Worm (Caenorhabditis elegans): ENCODE results near the gene fbxb-25.

Gene fbxb-25

DNA sequence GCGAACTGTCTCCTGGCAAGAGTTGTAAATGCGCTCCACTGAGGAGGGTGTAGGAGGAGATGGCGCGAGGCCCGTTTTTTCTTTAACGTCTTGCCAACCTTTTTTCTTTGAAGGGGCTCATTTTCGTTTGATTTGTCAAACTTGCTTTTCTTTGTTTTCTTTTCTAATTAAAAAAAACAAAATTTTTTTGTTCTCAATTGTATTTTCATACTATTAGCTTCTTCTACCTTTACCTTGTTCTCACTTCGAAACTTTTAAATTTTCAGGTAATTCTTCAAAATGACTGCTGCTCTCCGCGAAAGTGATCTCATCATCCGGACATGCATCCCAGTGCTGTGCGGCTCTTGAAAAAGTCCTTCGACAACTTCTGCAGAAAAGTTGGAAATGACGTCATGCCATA is 26.1 kb downstream of the fbxb-25 start, which contains the start of gene fbxa-184:
Gene fbxa-184, plus strand, starts transcription at position 301 of the 400 bp plus-strand sequence.
- TF ChIP-seq ceh-91 (GFP tag; IDR thresholded peaks at IDR 0.05) (no peak), aptf-2 (GFP tag; conservative IDR thresholded peaks at IDR 0.05) (peak; percentile 81)

DNA sequence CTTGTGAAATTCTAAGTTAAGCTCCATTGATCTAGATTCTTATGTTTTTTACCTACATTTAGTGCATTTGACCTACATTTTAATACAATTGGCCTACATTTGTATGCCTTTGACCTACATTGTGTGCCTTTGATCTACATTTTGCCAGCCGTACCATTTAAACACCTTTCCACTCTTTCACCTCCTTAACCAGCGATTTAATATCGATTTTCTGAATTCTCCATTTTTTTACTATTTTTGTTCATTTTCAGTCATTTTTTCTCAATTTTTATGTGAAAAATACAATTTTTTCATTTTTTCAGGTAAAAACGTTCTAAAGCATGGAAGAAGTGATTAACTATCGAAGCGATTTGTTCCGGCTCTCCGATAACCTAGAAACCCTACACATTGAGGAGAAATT is 29.1 kb downstream of the fbxb-25 start, which contains the start of gene btb-7:
Gene btb-7, plus strand, starts transcription at position 301 of the 400 bp plus-strand sequence.
- TF ChIP-seq efl-1 (GFP tag; optimal IDR thresholded peaks at IDR 0.05): peak; percentile 47
- TF ChIP-seq mcd-1 (GFP tag; IDR thresholded peaks at IDR 0.05): no peak
- TF ChIP-seq lir-1 (GFP tag; conservative IDR thresholded peaks at IDR 0.05): no peak
- TF ChIP-seq cebp-2 (GFP tag; IDR thresholded peaks at IDR 0.05): no peak

DNA sequence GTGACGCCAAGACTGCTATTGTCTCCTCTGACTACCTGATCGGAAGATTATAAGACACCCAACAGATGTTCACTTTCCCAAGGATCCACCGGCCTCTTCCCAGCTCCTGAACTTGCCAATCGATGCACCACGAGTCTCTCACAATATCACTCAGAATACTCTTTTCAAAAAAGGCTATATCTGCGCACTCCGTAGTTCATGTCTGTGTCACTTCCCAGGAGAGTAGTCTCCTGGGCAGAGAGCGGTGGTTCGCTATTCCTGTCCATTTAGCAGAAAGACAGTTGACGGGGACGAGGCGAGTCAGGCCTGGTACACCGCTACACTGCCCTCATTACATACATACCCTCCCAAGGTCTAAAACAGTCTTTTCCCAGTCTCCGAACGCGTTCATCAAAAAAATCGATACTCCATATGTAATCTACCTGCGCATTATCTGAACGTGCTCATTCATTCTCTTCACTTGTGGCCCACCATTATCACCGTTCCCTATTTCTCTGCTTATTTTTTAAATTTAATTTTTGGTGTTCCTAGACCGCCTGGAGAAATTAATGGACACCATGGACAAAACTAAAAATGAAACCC is 31.0 kb downstream of the fbxb-25 start, which contains the start of gene btb-6:
Gene btb-6, plus strand, starts transcription at position 532 of the 582 bp plus-strand sequence.
- TF ChIP-seq madf-8 (GFP tag; conservative IDR thresholded peaks at IDR 0.05) (no peak), ztf-25 (GFP tag; IDR thresholded peaks at IDR 0.05) (no peak), hlh-26 (GFP tag; conservative IDR thresholded peaks at IDR 0.05) (no peak), nhr-90 (tag; optimal IDR thresholded peaks at IDR 0.05) (no peak), attf-6 (GFP tag; IDR thresholded peaks at IDR 0.05) (no peak), K12H6.12 (tag; optimal IDR thresholded peaks at IDR 0.05) (no peak), aptf-2 (GFP tag; conservative IDR thresholded peaks at IDR 0.05) (peak; percentile 97), bed-1 (GFP tag; IDR thresholded peaks at IDR 0.05) (0 out of 2 replicates have a peak, but pooled peaks have one; percentile 47), tbp1 (GFP tag; optimal IDR thresholded peaks at IDR 0.05) (no peak), F39B2.1 (GFP tag; IDR thresholded peaks at IDR 0.05) (no peak), ceh-27 (GFP tag; optimal IDR thresholded peaks at IDR 0.05) (no peak), athp-1 (tag; optimal IDR thresholded peaks at IDR 0.05) (no peak), aptf-3 (GFP tag; IDR thresholded peaks at IDR 0.05) (peak; percentile 87; the same call in 1 of the 2 replicates), dpl-1 (GFP tag; optimal IDR thresholded peaks at IDR 0.05) (no peak), Y53G8AR.9 (GFP tag; conservative IDR thresholded peaks at IDR 0.05) (no peak)

DNA sequence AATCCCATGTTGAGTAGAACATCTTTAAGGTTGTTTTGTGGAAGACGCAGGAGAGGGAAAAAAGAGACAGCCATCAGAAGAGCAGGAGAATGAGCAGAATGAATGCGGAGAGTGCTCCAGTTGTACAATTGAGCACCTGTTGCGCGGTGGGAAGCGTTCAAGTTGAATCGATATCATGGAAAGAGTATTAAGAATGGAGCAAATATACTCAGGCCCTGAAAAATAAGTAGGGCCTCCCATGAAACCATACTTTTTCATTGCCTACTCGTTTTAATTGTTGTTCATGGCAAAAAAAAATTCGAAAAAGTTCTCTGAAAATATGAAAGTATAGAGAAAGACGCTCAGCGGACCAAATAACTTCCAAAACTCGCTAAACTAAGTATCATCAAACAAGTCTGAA is 35.3 kb downstream of the fbxb-25 start, which contains the start of gene fbxb-48:
Gene fbxb-48, minus strand, starts transcription at position 101 of the 400 bp plus-strand sequence.
- TF ChIP-seq mcd-1 (GFP tag; IDR thresholded peaks at IDR 0.05): no peak
- TF ChIP-seq hmg-20 (GFP tag; IDR thresholded peaks at IDR 0.05): no peak
- no peak for TF ChIP-seq rcor-1 (GFP tag; IDR thresholded peaks at IDR 0.05)
- TF ChIP-seq lag-1 (GFP tag; IDR thresholded peaks at IDR 0.05): no peak
- TF ChIP-seq nhr-90 (tag; optimal IDR thresholded peaks at IDR 0.05): no peak
- no peak for TF ChIP-seq lsy-27 (tag; optimal IDR thresholded peaks at IDR 0.05; ENCODE audit: borderline replicate concordance, insufficient read depth)
- TF ChIP-seq somi-1 (GFP tag; optimal IDR thresholded peaks at IDR 0.05): no peak
- no peak for TF ChIP-seq B0336.3 (GFP tag; IDR thresholded peaks at IDR 0.05)
- TF ChIP-seq Y95B8A.8 (GFP tag; IDR thresholded peaks at IDR 0.05): no peak

DNA sequence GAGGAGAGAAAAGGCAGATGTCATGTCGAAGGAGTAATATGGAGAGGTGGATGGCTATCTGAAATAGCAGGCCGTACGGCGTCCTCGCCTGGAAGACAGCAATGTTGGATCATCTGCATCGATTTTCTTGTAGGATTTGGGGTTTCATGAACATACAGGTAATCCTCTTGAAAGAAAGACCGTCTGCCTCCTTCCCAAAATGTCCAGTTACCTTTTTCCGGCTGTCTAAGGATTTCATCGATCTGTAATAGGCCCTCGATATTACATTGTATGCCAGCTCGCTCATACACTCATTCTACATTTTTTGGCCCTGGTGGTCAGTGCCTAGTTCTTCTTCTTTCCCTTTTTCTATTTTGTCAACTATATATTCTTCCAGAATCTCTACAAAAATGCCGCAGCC is 38.6 kb downstream of the fbxb-25 start, which contains the start of the genes fbxb-5 and btb-8:
Gene fbxb-5, minus strand, starts transcription at position 101 of the 400 bp plus-strand sequence.
Gene btb-8, plus strand, starts transcription at position 377 of the 400 bp plus-strand sequence.
- TF ChIP-seq K11D2.4 (GFP tag; IDR thresholded peaks at IDR 0.05): no peak
- TF ChIP-seq ZK185.1 (tag; optimal IDR thresholded peaks at IDR 0.05; ENCODE audit: poor library complexity, severe bottlenecking): no peak
- TF ChIP-seq B0261.1 (tag; optimal IDR thresholded peaks at IDR 0.05): no peak
- TF ChIP-seq tbp1 (GFP tag; optimal IDR thresholded peaks at IDR 0.05): no peak
- TF ChIP-seq nfya-1 (tag; optimal IDR thresholded peaks at IDR 0.05; ENCODE audit: borderline replicate concordance, insufficient read depth): no peak
- TF ChIP-seq F23B12.7 (tag; optimal IDR thresholded peaks at IDR 0.05; ENCODE audit: insufficient read depth): no peak
